Fruit fly (Drosophila melanogaster) ovary, adult (tissue): ENCODE results near the gene CG32588.

ENCODE experiments used
- CG17801 ChIP-seq: fragments of 200-800 bp; optimal IDR thresholded peaks from 2 replicates; lab custom pipeline; 2019; ENCODE audit warnings: missing biosample characterization, mild to moderate bottlenecking, missing genetic modification characterization, moderate library complexity; ENCODE audit not compliant: partially characterized antibody

Gene CG32588

DNA sequence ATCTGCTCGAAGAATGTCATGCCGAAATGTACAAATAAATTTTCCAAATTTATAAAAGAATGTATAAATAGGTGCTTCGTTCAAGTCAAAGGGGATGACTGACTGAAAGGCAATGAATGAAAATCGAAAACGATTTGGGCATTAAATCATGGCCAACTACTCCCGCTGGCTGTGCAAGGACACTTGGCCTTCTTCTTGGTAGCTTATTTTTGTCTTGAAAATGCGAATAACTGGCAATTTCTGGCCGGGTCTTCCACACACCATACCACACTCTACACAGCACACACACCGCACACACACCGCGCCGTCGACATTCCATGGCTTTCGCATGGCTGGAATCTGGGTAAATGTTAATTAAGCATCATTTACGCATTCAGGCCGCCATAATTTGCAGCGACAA lies at the start of gene CG32588:
CG32588 (minus strand) TSS at position 101 of the 400 bp plus-strand sequence.
- TF ChIP-seq CG17801 (GFP tag; lab: Kevin White, UChicago): no peak

DNA sequence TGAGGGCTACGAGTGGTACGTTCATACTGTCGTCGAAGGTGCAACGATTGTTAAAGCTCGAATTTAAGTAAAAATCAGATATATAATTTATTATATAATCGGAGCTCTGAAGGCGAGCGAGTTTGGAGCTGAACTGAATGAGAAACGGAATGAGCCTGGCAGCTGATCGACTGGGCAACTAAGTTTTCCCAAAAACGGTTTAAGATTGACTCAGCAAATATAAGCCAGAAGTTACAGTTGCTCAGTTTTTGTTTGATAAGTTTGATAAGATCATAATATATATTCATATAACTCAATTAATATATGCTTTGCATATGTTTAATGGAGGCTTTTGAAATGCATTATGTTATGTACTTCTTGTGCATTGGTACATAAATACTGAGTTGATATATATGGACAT lies 38.4 kb upstream of the CG32588 start, which contains the start of gene PPYR1:
PPYR1 (minus strand) TSS at position 101 of the 400 bp plus-strand sequence.
- no peak for TF ChIP-seq CG17801 (GFP tag; lab: Kevin White, UChicago)

DNA sequence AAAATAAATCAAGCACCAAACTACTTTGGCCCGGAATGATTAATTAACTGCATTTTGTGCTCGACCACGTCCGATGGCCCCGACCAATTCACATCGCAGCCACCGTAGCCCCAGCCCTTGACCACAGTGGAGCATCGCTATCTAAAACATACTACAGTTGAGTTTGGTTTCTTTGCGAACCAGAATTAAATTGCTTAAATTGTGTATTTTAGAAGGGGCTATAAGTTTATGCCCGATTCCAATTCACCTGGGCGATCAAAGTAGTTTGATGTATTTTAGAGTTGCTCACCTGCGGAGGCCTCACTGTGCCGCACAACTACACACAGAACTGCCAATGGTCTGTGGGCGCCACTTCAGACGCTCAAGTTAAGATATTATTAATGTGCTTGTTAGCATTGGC lies 28.8 kb upstream of the CG32588 start:
- TF ChIP-seq CG17801 (GFP tag; lab: Kevin White, UChicago): no peak

- TF ChIP-seq CG17801 (GFP tag; lab: Kevin White, UChicago): no peak
Observed at dm6 chrX:15229775-15230174, 23.3 kb upstream of the CG32588 start, which contains the start of gene CG9101. Gene CG9101 (minus strand): TSS chrX:15229875.

DNA sequence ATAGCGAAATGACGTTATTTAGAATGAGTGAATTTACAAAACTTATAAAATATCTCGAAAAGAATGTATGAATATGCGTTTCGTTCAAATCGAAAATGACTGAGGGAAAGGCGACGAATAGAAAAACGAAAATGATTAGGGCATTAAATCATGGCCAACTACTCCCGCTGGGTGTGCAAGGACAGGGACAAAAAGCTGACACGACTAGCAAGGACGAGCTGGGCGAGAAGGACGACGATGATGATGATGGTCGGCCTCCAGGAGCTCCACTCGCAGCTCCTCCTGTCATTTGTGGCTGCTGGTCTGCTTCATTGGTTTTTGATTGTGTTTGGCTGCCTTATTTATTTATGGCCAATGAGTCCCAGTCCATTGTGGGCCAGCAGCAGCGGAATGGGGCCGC lies 17.0 kb upstream of the CG32588 start, which contains the start of gene CG43076:
CG43076 (minus strand) TSS at position 101 of the 400 bp plus-strand sequence.
- TF ChIP-seq CG17801 (GFP tag; lab: Kevin White, UChicago): no peak

DNA sequence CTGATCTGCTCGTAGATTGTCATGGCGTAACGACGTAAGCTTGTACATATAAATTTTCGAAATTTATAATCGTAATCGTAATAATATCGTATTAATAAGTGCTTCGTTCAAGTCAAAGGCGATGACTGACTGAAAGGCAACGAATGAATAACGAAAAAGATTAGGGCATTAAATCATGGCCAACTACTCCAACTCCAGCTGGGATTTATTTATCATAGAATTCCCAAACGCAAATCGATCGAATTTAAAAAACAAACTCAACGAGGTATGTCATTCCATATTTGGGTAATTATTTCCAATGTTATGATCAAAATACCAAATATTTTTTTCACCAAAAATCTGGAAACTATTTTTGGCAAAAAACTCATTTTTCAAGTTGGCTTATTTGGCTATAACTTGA lies 14.6 kb upstream of the CG32588 start, which contains the start of gene CG43075:
CG43075 (minus strand) TSS at position 101 of the 400 bp plus-strand sequence.
- TF ChIP-seq CG17801 (GFP tag; lab: Kevin White, UChicago): no peak

DNA sequence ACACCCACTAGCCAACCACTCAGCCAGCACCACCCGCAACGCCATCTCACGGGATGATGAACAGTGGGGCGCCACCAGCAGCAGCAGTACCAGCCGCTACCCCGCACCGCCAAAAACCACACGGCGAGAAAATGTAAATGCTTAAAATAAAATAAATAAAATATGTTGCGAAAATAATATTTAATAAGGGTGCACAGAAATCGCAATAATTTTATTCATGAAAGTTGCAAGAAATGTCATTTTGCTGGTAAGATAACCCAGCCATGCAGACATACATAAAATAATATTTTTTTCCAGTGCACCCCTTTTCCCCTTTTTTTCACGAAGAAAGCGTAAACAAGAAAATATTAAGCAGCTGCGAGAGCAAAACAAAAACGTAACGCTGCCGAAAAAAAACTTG lies 9.6 kb upstream of the CG32588 start:
- TF ChIP-seq CG17801 (GFP tag; lab: Kevin White, UChicago): no peak

- TF ChIP-seq CG17801 (GFP tag; lab: Kevin White, UChicago): no peak
Observed at dm6 chrX:15210086-15210485, 3.6 kb upstream of the CG32588 start, which contains the start of gene CG5662. Gene CG5662 (plus strand): TSS chrX:15210386.

DNA sequence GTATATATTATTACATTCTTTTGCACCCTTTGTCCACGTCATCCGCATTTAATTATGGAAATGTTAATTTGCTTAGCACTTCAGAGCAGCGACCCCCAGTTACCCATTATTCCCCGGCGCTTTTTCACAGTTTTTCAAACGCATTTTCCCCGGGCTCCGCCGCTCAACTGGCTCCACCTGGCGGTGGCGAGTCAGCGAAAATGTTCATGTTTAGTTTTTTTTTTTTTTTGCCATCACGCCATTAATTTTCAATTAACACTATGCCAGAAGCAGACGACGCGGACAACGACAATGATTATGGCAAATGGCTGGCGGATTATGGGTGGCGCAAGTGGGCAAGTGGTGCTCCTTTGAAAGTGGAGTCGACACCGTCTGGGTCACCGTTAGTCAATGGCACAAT lies 2.8 kb downstream of the CG32588 start:
- TF ChIP-seq CG17801 (GFP tag; lab: Kevin White, UChicago): no peak

- no peak for TF ChIP-seq CG17801 (GFP tag; lab: Kevin White, UChicago)
Observed at dm6 chrX:15199845-15200432, 6.5 kb downstream of the CG32588 start.

dm6 chrX:15175171-15175883 lies 31.1 kb downstream of the CG32588 start, which contains the start of gene CG43737:
Gene CG43737 (plus strand): TSS chrX:15175441.
- no peak for TF ChIP-seq CG17801 (GFP tag; lab: Kevin White, UChicago)

dm6 chrX:15164879-15165278 lies 41.6 kb downstream of the CG32588 start:
- no peak for TF ChIP-seq CG17801 (GFP tag; lab: Kevin White, UChicago)

DNA sequence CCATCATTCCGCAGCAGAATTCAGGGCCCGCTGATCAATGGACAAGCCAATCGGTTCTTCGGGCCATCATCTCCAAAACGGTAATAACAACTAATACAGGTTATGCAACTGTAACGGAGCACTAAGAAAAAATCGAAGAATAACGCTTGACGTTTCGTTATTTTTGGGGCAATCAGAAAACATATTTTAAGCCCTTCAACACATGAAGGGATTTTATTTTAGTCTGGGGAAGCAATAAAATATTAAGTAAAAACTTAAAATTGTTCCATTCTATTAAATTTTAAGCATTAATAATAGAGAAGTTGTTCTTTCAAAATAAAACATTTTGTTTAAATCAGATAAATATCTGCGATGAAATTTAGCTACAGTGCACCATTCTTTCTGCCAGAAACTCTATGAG lies 43.0 kb downstream of the CG32588 start:
- TF ChIP-seq CG17801 (GFP tag; lab: Kevin White, UChicago): no peak

- TF ChIP-seq CG17801 (GFP tag; lab: Kevin White, UChicago): no peak
Observed at dm6 chrX:15162941-15163340, 43.5 kb downstream of the CG32588 start, which contains the start of gene CG9095. Gene CG9095 (minus strand): TSS chrX:15163225.

- TF ChIP-seq CG17801 (GFP tag; lab: Kevin White, UChicago): no peak
Observed at dm6 chrX:15162068-15162467, 44.4 kb downstream of the CG32588 start.

dm6 chrX:15157230-15157629 lies 49.2 kb downstream of the CG32588 start:
- TF ChIP-seq CG17801 (GFP tag; lab: Kevin White, UChicago): no peak
